Worm (Caenorhabditis elegans) whole organism, late embryonic: ENCODE results near the gene F33H1.4.

Source experiments
- ama-1 ChIP-seq: fragments of 150-350 bp; optimal IDR thresholded peaks from 2 replicates; lab custom pipeline; 2014
- ceh-24 ChIP-seq: sonication (generic microtip); optimal IDR thresholded peaks from 2 replicates; lab custom pipeline; 2016; ENCODE audit warnings: mild to moderate bottlenecking, missing genetic modification characterization, missing compliant biosample characterization
- dmd-4 ChIP-seq: sonication (generic microtip); optimal IDR thresholded peaks from 2 replicates; lab custom pipeline; 2016; ENCODE audit warnings: borderline replicate concordance, missing genetic modification characterization, missing compliant biosample characterization
- dve-1 ChIP-seq: sonication (generic microtip); optimal IDR thresholded peaks from 2 replicates; lab custom pipeline; 2017; ENCODE audit warnings: antibody characterized with exemption, mild to moderate bottlenecking, missing genetic modification characterization, missing compliant biosample characterization
- fkh-10 ChIP-seq: fragments of 150-350 bp; optimal IDR thresholded peaks from 2 replicates; lab custom pipeline; 2014; ENCODE audit warnings: missing biosample characterization, missing genetic modification reagents, missing genetic modification characterization
- hlh-30 ChIP-seq: sonication (generic microtip); optimal IDR thresholded peaks from 2 replicates; lab custom pipeline; 2017; ENCODE audit warnings: antibody characterized with exemption, missing genetic modification characterization, missing compliant biosample characterization; ENCODE audit not compliant: insufficient read depth
- nhr-11 ChIP-seq: fragments of 150-350 bp; optimal IDR thresholded peaks from 2 replicates; lab custom pipeline; 2014; ENCODE audit warnings: missing biosample characterization, missing genetic modification characterization
- pha-4 ChIP-seq: fragments of 150-350 bp; optimal IDR thresholded peaks from 2 replicates; lab custom pipeline; 2018; ENCODE audit warnings: missing biosample characterization, missing genetic modification reagents, missing genetic modification characterization
- pqm-1 ChIP-seq: sonication (generic microtip); optimal IDR thresholded peaks from 2 replicates; lab custom pipeline; 2016; ENCODE audit warnings: missing genetic modification characterization, missing compliant biosample characterization
- ztf-16 ChIP-seq: sonication (generic microtip); optimal IDR thresholded peaks from 2 replicates; lab custom pipeline; 2017; ENCODE audit warnings: missing genetic modification characterization, missing compliant biosample characterization

- no peak for TF ChIP-seq pqm-1 (tag; lab: Kevin White, UChicago)
- no peak for TF ChIP-seq nhr-11 (tag; lab: Kevin White, UChicago)
- TF ChIP-seq hlh-30 (tag; lab: Kevin White, UChicago), result no peak
- TF ChIP-seq ceh-24 (tag; lab: Kevin White, UChicago), result no peak
- TF ChIP-seq ztf-16, result no peak
- no peak for TF ChIP-seq pha-4 (tag; lab: Kevin White, UChicago)
- TF ChIP-seq fkh-10 (GFP tag; lab: Kevin White, UChicago), result no peak
- no peak for TF ChIP-seq dmd-4 (tag; lab: Kevin White, UChicago)
- no peak for TF ChIP-seq dve-1 (tag; lab: Kevin White, UChicago)
- TF ChIP-seq ama-1 (lab: Kevin White, UChicago), result no peak
Observed at ce11 chrII:10144092-10144491, 30.4 kb upstream of the F33H1.4 start, which contains the start of gene F27E5.3.
